Worm (Caenorhabditis elegans) whole organism, mixed stage, embryonic: ENCODE results near the gene T27E9.6.

Source experiments
- ces-1 ChIP-seq: fragments of 150-350 bp; optimal IDR thresholded peaks from 2 replicates; lab custom pipeline; 2014; ENCODE audit warnings: missing biosample characterization, missing genetic modification reagents, missing genetic modification characterization
- elt-3 ChIP-seq: fragments of 150-350 bp; optimal IDR thresholded peaks from 2 replicates; lab custom pipeline; 2014; ENCODE audit warnings: missing biosample characterization, missing genetic modification characterization
- lin-13 ChIP-seq: fragments of 150-350 bp; optimal IDR thresholded peaks from 2 replicates; lab custom pipeline; 2014; ENCODE audit warnings: missing biosample characterization, missing genetic modification characterization
- lin-32 ChIP-seq: fragments of 200-800 bp; sonication (Bioruptor generic); optimal IDR thresholded peaks from 2 replicates; lab custom pipeline; 2018; ENCODE audit warnings: mild to moderate bottlenecking, missing genetic modification characterization, missing compliant biosample characterization
- lsy-2 ChIP-seq: fragments of 150-350 bp; optimal IDR thresholded peaks from 2 replicates; lab custom pipeline; 2014; ENCODE audit warnings: missing biosample characterization, missing genetic modification characterization
- mep-1 ChIP-seq: fragments of 150-350 bp; optimal IDR thresholded peaks from 2 replicates; lab custom pipeline; 2017; ENCODE audit warnings: missing biosample characterization, missing genetic modification reagents, missing genetic modification characterization, inconsistent platforms
- nhr-28 ChIP-seq: fragments of 150-350 bp; optimal IDR thresholded peaks from 2 replicates; lab custom pipeline; 2014; ENCODE audit warnings: missing biosample characterization, missing genetic modification characterization
- nhr-76 ChIP-seq: sonication (generic microtip); optimal IDR thresholded peaks from 2 replicates; lab custom pipeline; 2017; ENCODE audit warnings: missing biosample characterization, missing genetic modification characterization
- snpc-4 ChIP-seq: fragments of 150-350 bp; optimal IDR thresholded peaks from 2 replicates; lab custom pipeline; 2014; ENCODE audit warnings: missing biosample characterization, missing genetic modification characterization
- zip-8 ChIP-seq: fragments of 150-350 bp; optimal IDR thresholded peaks from 2 replicates; lab custom pipeline; 2014; ENCODE audit warnings: missing biosample characterization, missing genetic modification characterization

DNA sequence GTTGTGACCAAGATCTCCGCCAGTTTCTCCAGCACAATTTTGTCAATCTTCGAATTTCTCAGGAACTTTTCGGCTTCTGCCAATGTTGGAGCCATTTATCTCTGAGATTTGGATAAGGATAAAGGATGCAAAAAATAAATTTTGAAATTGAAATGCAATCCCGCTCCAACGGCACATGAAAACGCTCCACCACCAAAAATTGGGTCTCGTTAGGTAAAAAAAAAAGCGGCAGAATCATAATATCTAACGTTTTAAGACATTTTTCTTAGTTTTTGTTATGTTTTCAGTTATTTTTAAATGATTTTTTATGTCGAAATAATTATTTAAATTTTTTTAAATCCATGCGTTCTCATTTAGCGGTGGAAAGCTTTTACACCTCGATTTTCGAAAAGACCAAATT lies 42.2 kb downstream of the T27E9.6 start, which contains the start of gene F45G2.7:
- no peak for TF ChIP-seq mep-1
- TF ChIP-seq elt-3 (tag; lab: Kevin White, UChicago): no peak
- no peak for TF ChIP-seq lin-32 (GFP tag; lab: Kevin White, UChicago)
- TF ChIP-seq ces-1: no peak
- no peak for TF ChIP-seq lin-13 (tag; lab: Kevin White, UChicago)
- TF ChIP-seq zip-8 (tag; lab: Kevin White, UChicago): no peak
- TF ChIP-seq nhr-76 (tag; lab: Kevin White, UChicago): no peak
- no peak for TF ChIP-seq nhr-28 (tag; lab: Kevin White, UChicago)
- TF ChIP-seq snpc-4 (tag; lab: Kevin White, UChicago): no peak
- TF ChIP-seq lsy-2: no peak
